Worm (Caenorhabditis elegans): Measurements from ENCODE around the gene mrt-2.

DNA sequence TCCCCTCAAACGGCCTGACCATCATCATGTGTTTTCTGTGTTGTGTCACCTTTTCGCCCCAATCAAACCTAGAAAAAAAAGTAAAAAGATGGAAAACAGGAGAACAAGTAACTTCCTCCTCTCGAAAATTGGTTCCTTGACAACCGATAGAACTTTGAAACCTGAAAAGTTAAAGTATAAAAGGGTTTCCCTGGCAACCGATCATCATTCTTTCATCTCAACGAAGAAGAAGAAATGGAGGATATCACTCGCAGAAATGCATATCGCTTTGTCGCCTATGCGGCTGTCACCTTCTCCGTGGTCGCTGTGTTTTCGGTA lies 42.8 kb upstream of the mrt-2 start, which contains the start of gene col-95:
- TF ChIP-seq ztf-11 (tag; optimal IDR thresholded peaks at IDR 0.05) (no peak), egl-27 (tag; optimal IDR thresholded peaks at IDR 0.05) (no peak), jun-1 (tag; optimal IDR thresholded peaks at IDR 0.05) (no peak), aly-2 (tag; optimal IDR thresholded peaks at IDR 0.05) (no peak), fos-1 (tag; optimal IDR thresholded peaks at IDR 0.05) (no peak)
